Fruit fly (Drosophila melanogaster): Measurements from ENCODE around the gene msk.

Gene msk

DNA sequence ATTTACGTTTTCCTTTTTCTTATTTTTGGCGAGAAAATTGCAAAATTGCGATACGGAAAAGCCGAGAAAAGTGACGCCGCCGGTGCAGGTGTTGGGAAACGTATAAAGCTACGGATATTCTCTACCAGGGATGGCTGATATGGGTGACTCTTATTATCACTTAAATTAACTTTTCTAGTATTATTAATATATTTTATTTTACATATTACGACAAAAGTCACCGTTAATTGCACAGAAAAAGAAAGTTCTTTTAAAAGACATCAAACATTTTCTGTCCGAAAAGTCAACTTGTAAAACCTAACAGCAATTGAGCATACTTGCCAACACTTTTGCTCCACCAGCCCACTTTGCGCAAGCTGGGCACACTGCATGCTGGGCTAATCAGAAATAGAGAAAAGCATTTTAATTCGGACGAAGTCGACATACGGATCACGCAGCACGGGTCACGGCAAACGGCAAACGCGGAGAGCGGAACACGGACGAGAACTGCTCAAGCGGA lies 11.8 kb downstream of the msk start, which contains the start of the genes Cds and Uba2 (continued):
- TF ChIP-seq phol (tag; optimal IDR thresholded peaks at IDR 0.05): peak; percentile 94
- no peak for TF ChIP-seq sc (optimal IDR thresholded peaks at IDR 0.05)
- peak; percentile 85 for TF ChIP-seq sc (GFP tag; optimal IDR thresholded peaks at IDR 0.05)
- peak; percentile 74 for TF ChIP-seq CG7271 (tag; optimal IDR thresholded peaks at IDR 0.05)
- TF ChIP-seq lab (GFP tag; optimal IDR thresholded peaks at IDR 0.05): peak; percentile 97
- TF ChIP-seq danr (GFP tag; IDR thresholded peaks at IDR 0.05): peak; percentile 81
- TF ChIP-seq salm (tag; optimal IDR thresholded peaks at IDR 0.05): peak; percentile 80
- peak; percentile 85 for TF ChIP-seq ase (GFP tag; IDR thresholded peaks at IDR 0.05)
- TF ChIP-seq CG10147 (GFP tag; optimal IDR thresholded peaks at IDR 0.05): peak; percentile 93
- no peak for TF ChIP-seq CG42726 (GFP tag; IDR thresholded peaks at IDR 0.05; ENCODE audit: partially characterized antibody)
- TF ChIP-seq CG13894 (tag; optimal IDR thresholded peaks at IDR 0.05): peak; percentile 95
- peak; percentile 94 for TF ChIP-seq CoRest (tag; optimal IDR thresholded peaks at IDR 0.05)
- TF ChIP-seq sd (tag; optimal IDR thresholded peaks at IDR 0.05): no peak
- TF ChIP-seq dan (GFP tag; IDR thresholded peaks at IDR 0.05): peak; percentile 54; the same call in 1 of the 2 replicates
- TF ChIP-seq az2 (GFP tag; optimal IDR thresholded peaks at IDR 0.05): peak; percentile 92
- TF ChIP-seq tx (GFP tag; optimal IDR thresholded peaks at IDR 0.05): peak; percentile 72
- no peak for TF ChIP-seq CG1832 (GFP tag; optimal IDR thresholded peaks at IDR 0.05)
- TF ChIP-seq Pdp1 (GFP tag; optimal IDR thresholded peaks at IDR 0.05): peak; percentile 69 to 80
- TF ChIP-seq CG16863 (GFP tag; optimal IDR thresholded peaks at IDR 0.05): peak; percentile 75
- TF ChIP-seq CG10274 (GFP tag; optimal IDR thresholded peaks at IDR 0.05): peak; percentile 66
- TF ChIP-seq tna (GFP tag; IDR thresholded peaks at IDR 0.05; ENCODE audit: partially characterized antibody): no peak
- TF ChIP-seq CG1792 (GFP tag; optimal IDR thresholded peaks at IDR 0.05): peak; percentile 60
- TF ChIP-seq CG9876 (GFP tag; optimal IDR thresholded peaks at IDR 0.05): peak; percentile 58
- TF ChIP-seq CG10267 (tag; optimal IDR thresholded peaks at IDR 0.05): peak; percentile 99
- peak; percentile 96 for TF ChIP-seq CG13424 (tag; optimal IDR thresholded peaks at IDR 0.05)
- TF ChIP-seq h (optimal IDR thresholded peaks at IDR 0.05): no peak
- peak in 1 of 2 experiments; percentile 93 for TF ChIP-seq insv (GFP tag; optimal IDR thresholded peaks at IDR 0.05)
- peak; percentile 87 for TF ChIP-seq CG11085 (GFP tag; IDR thresholded peaks at IDR 0.05)
- TF ChIP-seq CG6791 (GFP tag; IDR thresholded peaks at IDR 0.05; ENCODE audit: partially characterized antibody): no peak
- TF ChIP-seq CG14860 (GFP tag; IDR thresholded peaks at IDR 0.05; ENCODE audit: partially characterized antibody): no peak
- TF ChIP-seq oc (tag; optimal IDR thresholded peaks at IDR 0.05): peak; percentile 85
- TF ChIP-seq MESR4 (GFP tag; optimal IDR thresholded peaks at IDR 0.05): peak; percentile 95
- peak; percentile 71 for TF ChIP-seq CG12219 (GFP tag; optimal IDR thresholded peaks at IDR 0.05)
- peak; percentile 64 for TF ChIP-seq repo (GFP tag; optimal IDR thresholded peaks at IDR 0.05)
- peak; percentile 94 for TF ChIP-seq CG15514 (GFP tag; optimal IDR thresholded peaks at IDR 0.05)
- peak; percentile 86 for TF ChIP-seq HLH3B (GFP tag; IDR thresholded peaks at IDR 0.05)
- TF ChIP-seq Med (GFP tag): peak; percentile 97
- TF ChIP-seq slp2 (GFP tag; optimal IDR thresholded peaks at IDR 0.05): peak; percentile 70
- peak; percentile 87 for TF ChIP-seq dmrt99B (tag; optimal IDR thresholded peaks at IDR 0.05)
- peak; percentile 39 for TF ChIP-seq hkb (optimal IDR thresholded peaks at IDR 0.05)
- peak; percentile 91 for TF ChIP-seq hkb (GFP tag; IDR thresholded peaks at IDR 0.05)
- TF ChIP-seq YL-1 (GFP tag; optimal IDR thresholded peaks at IDR 0.05): peak; percentile 95
- no peak; the same call in none of the 2 replicates for TF ChIP-seq toy (GFP tag; IDR thresholded peaks at IDR 0.05)
- peak; percentile 96 for TF ChIP-seq gem (tag; optimal IDR thresholded peaks at IDR 0.05)
- TF ChIP-seq grau (tag; optimal IDR thresholded peaks at IDR 0.05): peak; percentile 94
- TF ChIP-seq ap (GFP tag; IDR thresholded peaks at IDR 0.05): peak; percentile 77
- TF ChIP-seq CG5180 (GFP tag; optimal IDR thresholded peaks at IDR 0.05): no peak
- peak; percentile 57 for TF ChIP-seq CG4707 (GFP tag; optimal IDR thresholded peaks at IDR 0.05)
- TF ChIP-seq hbn (GFP tag; IDR thresholded peaks at IDR 0.05; ENCODE audit: partially characterized antibody): no peak
- TF ChIP-seq CG11723 (GFP tag; optimal IDR thresholded peaks at IDR 0.05): peak; percentile 87

Data from whole organism, embryonic.